Worm (Caenorhabditis elegans): ENCODE data around the gene F35H8.4.

Gene F35H8.4

DNA sequence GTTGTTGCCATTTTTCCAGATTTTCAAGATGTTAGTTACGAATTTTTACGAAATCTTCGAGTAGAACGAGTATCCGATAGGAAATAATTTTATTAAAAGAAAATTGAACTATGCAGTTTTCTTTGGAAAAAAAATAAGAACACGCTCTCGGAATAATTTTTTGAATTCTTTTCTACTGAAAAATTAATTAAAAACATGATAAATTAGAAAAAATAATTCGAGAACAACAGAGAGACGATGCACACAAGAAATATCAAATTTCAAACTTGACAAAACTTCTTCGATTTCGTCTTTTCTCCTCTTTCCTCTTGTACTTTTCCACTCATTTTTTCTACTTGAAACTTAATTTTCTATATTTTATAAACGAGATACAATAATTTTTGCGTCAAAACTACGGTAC is at the start of gene F35H8.4:
Gene F35H8.4, minus strand, starts transcription at position 101 of the 400 bp plus-strand sequence.
- no peak for TF ChIP-seq him-1 (tag; optimal IDR thresholded peaks at IDR 0.05)
- TF ChIP-seq dao-5 (tag; optimal IDR thresholded peaks at IDR 0.05), result no peak
- TF ChIP-seq W03F9.2 (tag; optimal IDR thresholded peaks at IDR 0.05), result no peak

DNA sequence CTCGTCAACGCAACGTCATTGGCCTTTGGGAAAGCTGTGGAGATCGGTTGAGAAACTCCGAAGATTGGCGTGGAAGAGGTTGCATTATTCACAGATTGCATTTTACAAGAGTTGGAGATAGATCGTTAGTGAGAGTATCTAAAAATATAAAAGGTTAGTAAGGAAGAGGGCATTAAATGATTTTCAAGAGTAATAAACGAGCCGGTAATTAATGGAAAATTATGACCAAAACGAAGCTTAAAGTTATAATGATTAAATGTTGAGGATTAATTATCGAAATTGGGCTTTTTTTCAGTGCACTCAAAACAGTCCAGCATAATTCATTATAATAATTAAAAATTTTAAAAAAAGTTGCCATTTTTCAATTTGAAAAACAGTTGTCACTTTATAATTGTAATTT is 49.5 kb upstream of the F35H8.4 start, which contains the start of gene pap-2:
Gene pap-2, minus strand, starts transcription at position 101 of the 400 bp plus-strand sequence.
- TF ChIP-seq W03F9.2 (tag; optimal IDR thresholded peaks at IDR 0.05), result no peak
- TF ChIP-seq dao-5 (tag; optimal IDR thresholded peaks at IDR 0.05), result no peak
- TF ChIP-seq him-1 (tag; optimal IDR thresholded peaks at IDR 0.05), result no peak

DNA sequence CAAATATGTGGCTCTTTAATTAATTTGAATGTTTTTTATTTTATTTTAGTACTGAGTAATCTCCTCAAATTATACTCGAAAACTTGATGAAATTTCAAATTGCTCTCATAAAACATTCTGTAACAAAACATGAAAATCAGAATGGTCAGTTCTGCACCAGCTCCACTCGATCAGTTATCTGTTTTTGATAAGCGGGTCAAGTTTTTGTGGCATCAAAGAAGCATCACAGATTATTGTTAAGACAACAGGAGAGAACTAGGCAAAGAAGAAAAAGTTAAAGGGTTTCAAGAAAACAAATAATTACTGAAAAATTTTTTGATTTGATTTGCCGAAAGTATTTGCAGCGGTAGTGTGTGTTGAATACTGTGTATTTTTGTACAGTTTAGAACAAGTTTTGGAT is 47.3 kb upstream of the F35H8.4 start:
- TF ChIP-seq W03F9.2 (tag; optimal IDR thresholded peaks at IDR 0.05), result no peak

DNA sequence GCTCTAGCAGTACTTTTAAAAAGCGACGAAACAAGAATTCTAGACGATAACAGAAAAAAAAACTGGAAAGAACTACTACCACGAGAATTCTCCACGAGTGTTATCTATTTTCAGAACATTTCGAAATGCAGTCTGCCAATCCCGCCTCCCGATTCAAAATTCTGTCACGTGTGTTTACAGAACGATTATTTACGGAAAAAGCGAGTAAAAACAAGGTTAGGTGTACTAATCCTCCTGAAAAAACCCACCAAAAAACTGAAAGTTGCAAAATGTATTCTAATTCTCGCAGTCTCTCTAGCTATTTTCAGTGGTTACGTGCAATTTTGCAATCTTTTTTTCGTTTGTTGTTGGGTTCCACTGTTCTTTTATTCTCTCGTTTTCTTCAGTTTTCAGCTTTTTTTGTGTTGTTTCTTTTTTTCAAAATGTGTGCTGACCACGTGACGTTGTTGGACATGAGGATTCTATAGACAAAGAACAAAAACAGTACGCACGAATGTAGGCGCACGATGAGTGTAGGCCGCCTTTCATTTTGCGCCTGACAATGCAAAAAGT is 46.7 kb upstream of the F35H8.4 start:
- TF ChIP-seq W03F9.2 (tag; optimal IDR thresholded peaks at IDR 0.05), result no peak
- TF ChIP-seq him-1 (tag; optimal IDR thresholded peaks at IDR 0.05), result no peak
- TF ChIP-seq dao-5 (tag; optimal IDR thresholded peaks at IDR 0.05), result no peak

DNA sequence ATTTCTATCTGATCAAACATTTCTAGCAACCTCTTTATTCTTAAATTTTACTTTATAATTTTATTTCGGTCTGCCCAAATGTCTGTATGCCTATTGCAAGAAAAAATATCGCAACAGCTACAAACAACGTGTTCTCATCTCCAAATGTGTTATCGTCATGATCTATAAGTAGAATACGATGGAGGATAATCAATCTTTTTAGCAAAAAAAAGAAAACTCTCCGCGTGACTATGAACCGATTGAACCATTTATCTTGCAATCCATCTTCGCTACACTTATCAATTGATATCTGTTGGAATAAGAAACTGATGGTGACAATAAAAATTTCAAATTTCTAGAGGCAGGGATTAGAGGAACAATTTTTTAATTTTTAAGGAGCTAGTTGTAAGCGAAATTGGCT is 46.1 kb upstream of the F35H8.4 start:
- TF ChIP-seq dao-5 (tag; optimal IDR thresholded peaks at IDR 0.05), result no peak
- no peak for TF ChIP-seq him-1 (tag; optimal IDR thresholded peaks at IDR 0.05)
- no peak for TF ChIP-seq W03F9.2 (tag; optimal IDR thresholded peaks at IDR 0.05)

- no peak for TF ChIP-seq dao-5 (tag; optimal IDR thresholded peaks at IDR 0.05)
- TF ChIP-seq him-1 (tag; optimal IDR thresholded peaks at IDR 0.05), result no peak
- TF ChIP-seq W03F9.2 (tag; optimal IDR thresholded peaks at IDR 0.05), result no peak
Measured at ce11 chrII:9605336-9605735, 45.5 kb upstream of the F35H8.4 start, which contains the start of gene nhr-19. Gene nhr-19 (minus strand): TSS chrII:9605526.

- no peak for TF ChIP-seq dao-5 (tag; optimal IDR thresholded peaks at IDR 0.05)
- no peak for TF ChIP-seq W03F9.2 (tag; optimal IDR thresholded peaks at IDR 0.05)
- TF ChIP-seq him-1 (tag; optimal IDR thresholded peaks at IDR 0.05), result no peak
Measured at ce11 chrII:9604685-9605084, 44.9 kb upstream of the F35H8.4 start.

ce11 chrII:9604063-9604462 is 44.2 kb upstream of the F35H8.4 start:
- TF ChIP-seq him-1 (tag; optimal IDR thresholded peaks at IDR 0.05), result no peak
- no peak for TF ChIP-seq W03F9.2 (tag; optimal IDR thresholded peaks at IDR 0.05)
- TF ChIP-seq dao-5 (tag; optimal IDR thresholded peaks at IDR 0.05), result no peak

DNA sequence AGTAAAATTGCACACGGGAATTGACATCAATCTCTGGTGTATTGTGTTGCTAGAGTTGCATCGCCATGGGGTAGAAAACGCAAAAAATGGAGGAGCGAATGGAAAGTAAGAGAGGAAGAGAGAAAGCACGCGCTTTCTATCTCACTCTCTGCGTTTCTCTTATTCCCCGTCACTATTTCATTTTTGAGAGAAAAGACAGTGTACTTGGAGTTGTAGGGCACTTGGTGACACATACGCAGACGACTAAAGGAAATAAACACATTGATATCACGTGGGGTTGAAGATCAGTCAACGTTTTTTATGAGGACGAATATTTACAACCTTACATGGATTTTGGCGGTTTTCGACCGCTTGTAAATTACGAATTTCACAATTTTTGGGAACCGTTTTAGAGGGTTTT is 43.6 kb upstream of the F35H8.4 start:
- TF ChIP-seq W03F9.2 (tag; optimal IDR thresholded peaks at IDR 0.05) (peak; percentile 71), him-1 (tag; optimal IDR thresholded peaks at IDR 0.05) (no peak), dao-5 (tag; optimal IDR thresholded peaks at IDR 0.05) (no peak)

DNA sequence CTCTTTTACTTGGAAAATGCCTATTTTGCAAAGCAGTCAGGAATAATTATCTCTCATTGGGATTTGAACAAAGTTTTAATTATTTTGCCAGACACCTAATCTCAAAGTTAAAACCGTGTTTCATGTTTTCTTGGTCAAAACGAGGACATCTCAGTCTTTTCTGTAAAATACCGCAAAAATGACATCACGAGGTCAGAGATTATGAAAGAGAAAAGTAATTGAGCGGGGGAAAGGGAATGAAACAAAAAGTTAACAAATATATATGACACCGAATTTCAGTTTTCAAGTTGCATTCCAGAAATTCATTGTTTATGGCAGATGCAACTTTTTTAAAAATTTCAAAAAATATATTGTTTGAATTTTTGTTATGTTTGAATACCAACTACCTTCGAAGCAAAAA is 42.7 kb upstream of the F35H8.4 start:
- no peak for TF ChIP-seq W03F9.2 (tag; optimal IDR thresholded peaks at IDR 0.05)
- TF ChIP-seq him-1 (tag; optimal IDR thresholded peaks at IDR 0.05), result no peak
- no peak for TF ChIP-seq dao-5 (tag; optimal IDR thresholded peaks at IDR 0.05)

ce11 chrII:9601679-9602078 is 41.9 kb upstream of the F35H8.4 start:
- TF ChIP-seq him-1 (tag; optimal IDR thresholded peaks at IDR 0.05), result no peak
- no peak for TF ChIP-seq dao-5 (tag; optimal IDR thresholded peaks at IDR 0.05)
- TF ChIP-seq W03F9.2 (tag; optimal IDR thresholded peaks at IDR 0.05), result no peak

- TF ChIP-seq him-1 (tag; optimal IDR thresholded peaks at IDR 0.05), result no peak
- TF ChIP-seq W03F9.2 (tag; optimal IDR thresholded peaks at IDR 0.05), result peak; percentile 29
Measured at ce11 chrII:9601069-9601468, 41.2 kb upstream of the F35H8.4 start.

DNA sequence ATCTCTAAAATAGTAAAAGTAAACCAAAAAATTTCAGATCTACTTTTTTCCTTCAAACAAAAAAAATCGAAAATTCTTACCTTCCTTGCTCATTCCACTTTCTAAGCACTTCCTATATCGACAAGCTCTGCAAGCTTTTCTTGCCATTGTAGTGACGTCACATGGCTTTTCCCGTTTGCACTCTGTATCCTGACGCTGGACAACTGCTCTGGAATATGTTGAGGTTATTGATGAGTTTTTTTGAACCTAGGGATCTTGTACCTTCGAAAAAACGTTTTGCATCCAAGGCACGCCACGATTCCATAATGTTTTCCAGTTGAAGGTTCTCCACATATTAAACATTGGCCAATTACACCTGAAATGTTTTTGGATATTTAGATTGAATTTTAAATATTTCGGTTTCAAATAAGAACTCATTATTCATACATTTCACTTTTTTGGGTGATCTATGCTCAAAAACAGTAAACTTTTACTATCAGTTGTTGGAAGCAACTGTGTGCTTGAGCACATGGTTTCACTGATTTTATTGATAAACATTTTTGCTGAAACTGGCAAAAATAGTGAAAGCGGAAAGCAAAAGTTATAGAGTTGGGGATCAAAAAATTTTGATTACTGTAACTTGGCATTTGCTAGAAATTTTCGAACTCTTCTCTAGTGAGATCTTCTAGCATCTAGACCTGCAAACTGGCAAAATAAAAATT is 40.3 kb upstream of the F35H8.4 start:
- no peak for TF ChIP-seq him-1 (tag; optimal IDR thresholded peaks at IDR 0.05)
- TF ChIP-seq W03F9.2 (tag; optimal IDR thresholded peaks at IDR 0.05), result no peak
- TF ChIP-seq dao-5 (tag; optimal IDR thresholded peaks at IDR 0.05), result no peak

ce11 chrII:9597516-9598047 is 37.8 kb upstream of the F35H8.4 start, which contains the start of gene mrpl-53:
Gene mrpl-53 (plus strand): TSS chrII:9597622.
- TF ChIP-seq him-1 (tag; optimal IDR thresholded peaks at IDR 0.05), result no peak
- TF ChIP-seq dao-5 (tag; optimal IDR thresholded peaks at IDR 0.05), result no peak
- no peak for TF ChIP-seq W03F9.2 (tag; optimal IDR thresholded peaks at IDR 0.05)

- TF ChIP-seq dao-5 (tag; optimal IDR thresholded peaks at IDR 0.05), result no peak
- no peak for TF ChIP-seq him-1 (tag; optimal IDR thresholded peaks at IDR 0.05)
- no peak for TF ChIP-seq W03F9.2 (tag; optimal IDR thresholded peaks at IDR 0.05)
Measured at ce11 chrII:9596401-9596800, 36.6 kb upstream of the F35H8.4 start, which contains the start of gene E02H1.6. Gene E02H1.6 (plus strand): TSS chrII:9596701.

All from whole organism, L4/young adult.